Fruit fly (Drosophila melanogaster) whole organism, embryonic: ENCODE data around the gene CG14958.

ENCODE experiments used
- CG10209 ChIP-seq: fragments of 200-800 bp; sonication (Bioruptor generic); optimal IDR thresholded peaks from 3 replicates; lab custom pipeline; 2017; ENCODE audit warnings: missing biosample characterization, mild to moderate bottlenecking, missing genetic modification characterization, missing genetic modification reagents
- CG10321 ChIP-seq: fragments of 200-800 bp; sonication (Bioruptor generic); IDR thresholded peaks from 2 replicates; pipeline ENCODE4 v1.3.6; 2022; ENCODE audit warnings: missing biosample characterization, missing genetic modification characterization
- CG11504 ChIP-seq: fragments of 200-800 bp; sonication (Bioruptor generic); optimal IDR thresholded peaks from 3 replicates; lab custom pipeline; 2019; ENCODE audit warnings: missing biosample characterization, mild to moderate bottlenecking, missing genetic modification characterization, moderate library complexity
- CG11560 ChIP-seq: fragments of 200-800 bp; sonication (Bioruptor generic); IDR thresholded peaks from 3 replicates; pipeline ENCODE4 v1.3.6; 2022; ENCODE audit warnings: missing biosample characterization, missing genetic modification characterization
- CG12104 ChIP-seq: fragments of 200-800 bp; sonication (Bioruptor generic); optimal IDR thresholded peaks from 3 replicates; lab custom pipeline; 2016; ENCODE audit warnings: missing biosample characterization, missing genetic modification characterization
- CG13123 ChIP-seq: fragments of 200-800 bp; sonication (Bioruptor generic); optimal IDR thresholded peaks from 2 replicates; lab custom pipeline; 2016; ENCODE audit warnings: missing biosample characterization, missing genetic modification characterization
- CG13424 ChIP-seq: fragments of 200-800 bp; sonication (Bioruptor generic); optimal IDR thresholded peaks from 2 replicates; lab custom pipeline; 2019; ENCODE audit warnings: missing biosample characterization, mild to moderate bottlenecking, missing genetic modification characterization, moderate library complexity
- CG1603 ChIP-seq: fragments of 200-800 bp; sonication (Bioruptor generic); optimal IDR thresholded peaks from 2 replicates; lab custom pipeline; 2019; ENCODE audit warnings: missing biosample characterization, mild to moderate bottlenecking, missing genetic modification characterization, moderate library complexity
- CG16779 ChIP-seq: fragments of 200-800 bp; sonication (Bioruptor generic); IDR thresholded peaks from 2 replicates; pipeline ENCODE4 v1.3.6; 2022; ENCODE audit warnings: missing biosample characterization, missing genetic modification characterization
- CG17186 ChIP-seq: fragments of 200-800 bp; sonication (Bioruptor generic); optimal IDR thresholded peaks from 3 replicates; lab custom pipeline; 2017; ENCODE audit warnings: missing biosample characterization, missing genetic modification reagents, missing genetic modification characterization
- CG18011 ChIP-seq: fragments of 200-800 bp; sonication (Bioruptor generic); optimal IDR thresholded peaks from 2 replicates; lab custom pipeline; 2017; ENCODE audit warnings: missing biosample characterization, missing genetic modification characterization, mild to moderate bottlenecking, moderate library complexity, missing genotype
- CG2875 ChIP-seq: fragments of 200-800 bp; sonication (Bioruptor generic); optimal IDR thresholded peaks from 2 replicates; lab custom pipeline; 2017; ENCODE audit warnings: missing biosample characterization, mild to moderate bottlenecking, missing genetic modification characterization, missing genetic modification reagents
- CG3838 ChIP-seq: fragments of 200-800 bp; sonication (Bioruptor generic); optimal IDR thresholded peaks from 3 replicates; lab custom pipeline; 2016; ENCODE audit warnings: missing biosample characterization, missing genetic modification characterization
- CG6254 ChIP-seq: fragments of 200-800 bp; sonication (Bioruptor generic); optimal IDR thresholded peaks from 3 replicates; lab custom pipeline; 2017; ENCODE audit warnings: mild to moderate bottlenecking, missing biosample characterization, missing genetic modification reagents, missing genetic modification characterization
- CG6689 ChIP-seq: fragments of 200-800 bp; sonication (Bioruptor generic); IDR thresholded peaks from 2 replicates; pipeline ENCODE4 v1.3.6; 2022; ENCODE audit warnings: missing biosample characterization, missing genetic modification characterization
- CG6854 ChIP-seq: fragments of 200-800 bp; sonication (Bioruptor generic); optimal IDR thresholded peaks from 3 replicates; lab custom pipeline; 2017; ENCODE audit warnings: missing biosample characterization, mild to moderate bottlenecking, missing genetic modification characterization
- CG7987 ChIP-seq: fragments of 200-800 bp; sonication (Bioruptor generic); optimal IDR thresholded peaks from 2 replicates; lab custom pipeline; 2018; ENCODE audit warnings: missing biosample characterization, mild to moderate bottlenecking, missing genetic modification characterization, moderate library complexity
- CG8478 ChIP-seq: fragments of >200 bp; optimal IDR thresholded peaks from 2 replicates; lab custom pipeline; 2018
- CG8765 ChIP-seq: fragments of 200-800 bp; sonication (Bioruptor generic); IDR thresholded peaks from 2 replicates; pipeline ENCODE4 v1.3.6; 2022; ENCODE audit warnings: missing biosample characterization, missing genetic modification characterization
- Dbx ChIP-seq: fragments of 200-800 bp; sonication (Bioruptor generic); IDR thresholded peaks from 3 replicates; pipeline ENCODE4 v1.3.6; 2022; ENCODE audit warnings: missing biosample characterization, missing genetic modification characterization
- Dip2 ChIP-seq: fragments of 200-800 bp; sonication (Bioruptor generic); IDR thresholded peaks from 2 replicates; pipeline ENCODE4 v1.3.6; 2022; ENCODE audit warnings: missing biosample characterization, missing genetic modification characterization
- HLH54F ChIP-seq: fragments of 200-800 bp; sonication (Bioruptor generic); optimal IDR thresholded peaks from 3 replicates; lab custom pipeline; 2016; ENCODE audit warnings: missing biosample characterization, missing genetic modification characterization
- HLHmδ ChIP-seq: fragments of 200-800 bp; sonication (Bioruptor generic); optimal IDR thresholded peaks from 2 replicates; lab custom pipeline; 2018; ENCODE audit warnings: missing biosample characterization, mild to moderate bottlenecking, missing genetic modification characterization, moderate library complexity
- Hr51 ChIP-seq, 2 experiments: fragments of 200-800 bp; sonication (Bioruptor generic); optimal IDR thresholded peaks; 2 replicates in 1 of 2; 3 replicates in 1 of 2; lab custom pipeline; 2016 to 2018; ENCODE audit warnings: missing biosample characterization in 2 of 2, missing genetic modification characterization in 2 of 2, mild to moderate bottlenecking in 1 of 2, moderate library complexity in 1 of 2
- Kr ChIP-seq: fragments of 200-800 bp; sonication (Bioruptor generic); optimal IDR thresholded peaks from 2 replicates; lab custom pipeline; 2017; ENCODE audit warnings: missing biosample characterization, mild to moderate bottlenecking, missing genetic modification characterization
- Lpt ChIP-seq: fragments of >200 bp; optimal IDR thresholded peaks from 2 replicates; lab custom pipeline; 2018; ENCODE audit warnings: missing biosample characterization, missing genetic modification characterization
- MESR4 ChIP-seq: fragments of 200-800 bp; sonication (Bioruptor generic); optimal IDR thresholded peaks from 2 replicates; lab custom pipeline; 2018; ENCODE audit warnings: missing biosample characterization, mild to moderate bottlenecking, missing genetic modification characterization, moderate library complexity
- Oaz ChIP-seq: fragments of 200-800 bp; sonication (Bioruptor generic); IDR thresholded peaks from 2 replicates; pipeline ENCODE4 v1.3.6; 2022; ENCODE audit warnings: missing biosample characterization, missing genetic modification characterization
- Ptx1 ChIP-seq: fragments of 200-800 bp; sonication (Bioruptor generic); IDR thresholded peaks from 2 replicates; pipeline ENCODE4 v1.3.6; 2022; ENCODE audit warnings: missing biosample characterization, missing genetic modification characterization
- Six4 ChIP-seq: fragments of 200-800 bp; sonication (Bioruptor generic); optimal IDR thresholded peaks from 2 replicates; lab custom pipeline; 2016; ENCODE audit warnings: missing biosample characterization, missing genetic modification characterization
- Xrp1 ChIP-seq: fragments of 200-800 bp; sonication (Bioruptor generic); IDR thresholded peaks from 2 replicates; pipeline ENCODE4 v1.3.6; 2022; ENCODE audit warnings: missing biosample characterization, missing genetic modification characterization
- bab2 ChIP-seq: fragments of 200-800 bp; sonication (Bioruptor generic); optimal IDR thresholded peaks from 2 replicates; lab custom pipeline; 2016; ENCODE audit warnings: missing biosample characterization, missing genetic modification characterization
- chif ChIP-seq, 2 experiments: fragments of 200-800 bp; sonication (Bioruptor generic); optimal IDR thresholded peaks; 3 replicates each; lab custom pipeline; 2016; ENCODE audit warnings: missing biosample characterization in 2 of 2, missing genetic modification characterization in 2 of 2
- ems ChIP-seq: fragments of 200-800 bp; sonication (Bioruptor generic); optimal IDR thresholded peaks from 3 replicates; lab custom pipeline; 2016; ENCODE audit warnings: missing biosample characterization, missing genetic modification characterization
- ftz-f1 ChIP-seq: fragments of 200-800 bp; sonication (Bioruptor generic); optimal IDR thresholded peaks from 2 replicates; lab custom pipeline; 2016; ENCODE audit warnings: missing biosample characterization, missing genetic modification characterization
- gsb ChIP-seq: fragments of 200-800 bp; sonication (Bioruptor generic); IDR thresholded peaks from 2 replicates; pipeline ENCODE4 v1.3.6; 2022; ENCODE audit warnings: missing biosample characterization, missing genetic modification characterization
- hbn ChIP-seq: fragments of 200-800 bp; sonication (Bioruptor generic); IDR thresholded peaks from 2 replicates; pipeline ENCODE4 v1.3.6; 2022; ENCODE audit warnings: missing biosample characterization, missing genetic modification characterization; ENCODE audit not compliant: partially characterized antibody
- ind ChIP-seq: fragments of 200-800 bp; sonication (Bioruptor generic); optimal IDR thresholded peaks from 3 replicates; lab custom pipeline; 2016; ENCODE audit warnings: missing biosample characterization, missing genetic modification characterization
- knrl ChIP-seq: fragments of 200-800 bp; sonication (Bioruptor generic); IDR thresholded peaks from 3 replicates; pipeline ENCODE4 v1.3.6; 2022; ENCODE audit warnings: missing biosample characterization, missing genetic modification characterization; ENCODE audit not compliant: partially characterized antibody
- pfk ChIP-seq: fragments of 200-800 bp; sonication (Bioruptor generic); optimal IDR thresholded peaks from 2 replicates; lab custom pipeline; 2018; ENCODE audit warnings: missing biosample characterization, mild to moderate bottlenecking, missing genetic modification characterization, moderate library complexity
- pita ChIP-seq: fragments of 200-800 bp; sonication (Bioruptor generic); optimal IDR thresholded peaks from 2 replicates; lab custom pipeline; 2017; ENCODE audit warnings: missing biosample characterization, mild to moderate bottlenecking, missing genetic modification characterization
- psq ChIP-seq: fragments of 200-800 bp; sonication (Bioruptor generic); optimal IDR thresholded peaks from 2 replicates; lab custom pipeline; 2017; ENCODE audit warnings: missing biosample characterization, missing genetic modification characterization
- repo ChIP-seq: fragments of 200-800 bp; sonication (Bioruptor generic); optimal IDR thresholded peaks from 2 replicates; lab custom pipeline; 2016; ENCODE audit warnings: missing biosample characterization, missing genetic modification characterization
- seq ChIP-seq: fragments of 200-800 bp; sonication (Bioruptor generic); IDR thresholded peaks from 2 replicates; pipeline ENCODE4 v1.3.6; 2022; ENCODE audit warnings: missing biosample characterization, missing genetic modification characterization
- sim ChIP-seq: fragments of 200-800 bp; sonication (Bioruptor generic); IDR thresholded peaks from 2 replicates; pipeline ENCODE4 v1.3.6; 2022; ENCODE audit warnings: missing biosample characterization, missing genetic modification characterization
- stwl ChIP-seq: fragments of 200-800 bp; sonication (Bioruptor generic); optimal IDR thresholded peaks from 3 replicates; lab custom pipeline; 2018; ENCODE audit warnings: missing biosample characterization, mild to moderate bottlenecking, missing genetic modification characterization, moderate library complexity
- tio ChIP-seq: fragments of 200-800 bp; sonication (Bioruptor generic); optimal IDR thresholded peaks from 2 replicates; lab custom pipeline; 2017; ENCODE audit warnings: missing biosample characterization, missing genetic modification characterization, inconsistent platforms
- tll ChIP-seq, 2 experiments: fragments of 200-800 bp in 1 of 2; fragments of >200 bp in 1 of 2; sonication (Bioruptor generic) in 1 of 2; optimal IDR thresholded peaks; 2 replicates each; lab custom pipeline; 2017 to 2019; ENCODE audit warnings: missing biosample characterization in 2 of 2, missing genetic modification characterization in 2 of 2, mild to moderate bottlenecking in 1 of 2, moderate library complexity in 1 of 2
- zen ChIP-seq: fragments of 200-800 bp; sonication (Bioruptor generic); optimal IDR thresholded peaks from 3 replicates; lab custom pipeline; 2018; ENCODE audit warnings: missing biosample characterization, mild to moderate bottlenecking, missing genetic modification characterization, moderate library complexity

The CG14958 gene

DNA sequence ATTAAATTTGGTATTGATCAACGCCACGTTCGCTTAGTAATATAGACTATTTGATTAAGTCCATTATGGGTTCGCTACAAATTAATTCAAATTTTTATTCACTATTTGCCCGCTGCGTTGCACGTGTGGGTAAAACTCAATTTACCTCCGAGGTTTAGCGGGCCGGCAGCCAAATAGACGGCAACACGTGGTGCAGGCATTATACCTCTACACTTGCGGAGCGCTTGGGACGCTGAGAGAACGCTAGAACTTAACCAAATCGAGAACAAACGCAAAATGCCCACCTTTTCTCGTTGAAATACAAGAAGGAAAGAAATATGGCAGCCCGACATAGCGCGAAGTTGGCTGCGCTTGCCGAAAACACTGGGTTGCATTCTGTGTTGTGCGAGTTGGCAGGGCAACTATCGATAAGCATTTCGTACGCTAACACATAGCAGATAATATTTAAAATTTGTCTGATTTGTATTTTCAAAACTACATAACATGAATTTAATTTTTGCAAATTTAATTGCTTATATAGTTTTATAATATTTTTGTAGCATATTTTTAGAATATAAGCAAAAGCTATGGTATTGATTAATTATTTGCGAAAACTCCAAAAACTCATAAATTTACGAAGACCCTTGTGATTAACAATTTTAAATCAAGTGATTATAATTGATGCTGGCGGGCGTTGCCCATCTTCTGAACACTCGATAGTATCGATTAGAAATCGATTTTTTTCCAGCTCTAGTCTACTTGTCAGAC lies 33.0 kb downstream of the CG14958 start, which contains the start of the genes RpL28 and eIF1 (continued):
- TF ChIP-seq Kr (peak; percentile 88), CG10321 (GFP tag; lab: Robert Waterston, UW) (peak; percentile 73), CG13424 (tag; lab: Kevin White, UChicago) (peak; percentile 76), CG13123 (peak; percentile 100), zen (tag; lab: Kevin White, UChicago) (peak; percentile 88), CG6254 (GFP tag; lab: Kevin White, UChicago) (peak; percentile 76), MESR4 (GFP tag; lab: Kevin White, UChicago) (peak; percentile 98), CG12104 (GFP tag; lab: Kevin White, UChicago) (peak; percentile 96), HLH54F (GFP tag; lab: Kevin White, UChicago) (peak; percentile 92), CG6854 (GFP tag; lab: Kevin White, UChicago) (peak; percentile 77), CG1603 (tag; lab: Kevin White, UChicago) (peak; percentile 91), CG8478 (lab: Kevin White, UChicago) (no peak), sim (GFP tag; lab: Robert Waterston, UW) (peak; percentile 85), Lpt (GFP tag; lab: Kevin White, UChicago) (no peak), chif (GFP tag; optimal IDR thresholded peaks at IDR 0.05; lab: Kevin White, UChicago) (peak; percentile 84 to 91), Six4 (GFP tag; lab: Kevin White, UChicago) (peak; percentile 90), hbn (GFP tag; lab: Robert Waterston, UW) (peak; percentile 64), pita (GFP tag; lab: Kevin White, UChicago) (no peak), ftz-f1 (GFP tag; lab: Kevin White, UChicago) (peak; percentile 52), CG18011 (GFP tag; lab: Kevin White, UChicago) (peak; percentile 83), CG10209 (peak; percentile 95), pfk (GFP tag; lab: Kevin White, UChicago) (peak; percentile 81), stwl (tag; lab: Kevin White, UChicago) (peak; percentile 60), CG16779 (GFP tag; lab: Robert Waterston, UW) (peak; percentile 84), CG2875 (GFP tag; lab: Kevin White, UChicago) (peak; percentile 88), ems (GFP tag; lab: Kevin White, UChicago) (peak; percentile 85), CG11504 (tag; lab: Kevin White, UChicago) (no peak), CG8765 (peak; percentile 54), ind (GFP tag; lab: Kevin White, UChicago) (peak; percentile 80), Ptx1 (GFP tag; lab: Robert Waterston, UW) (peak; percentile 86), Dip2 (no peak), CG3838 (peak; percentile 84), CG7987 (peak; percentile 98), knrl (peak; percentile 82), psq (peak; percentile 70), CG11560 (peak; percentile 71; the same call in 2 of the 3 replicates), HLHmδ (GFP tag; lab: Kevin White, UChicago) (peak; percentile 99), CG17186 (GFP tag; lab: Kevin White, UChicago) (peak; percentile 92), bab2 (GFP tag; lab: Kevin White, UChicago) (peak; percentile 78), Dbx (GFP tag; lab: Robert Waterston, UW) (peak; percentile 90), Hr51 (GFP tag; optimal IDR thresholded peaks at IDR 0.05; lab: Kevin White, UChicago) (peak; percentile 45 to 93), gsb (GFP tag; lab: Robert Waterston, UW) (peak; percentile 56), tio (GFP tag; lab: Kevin White, UChicago) (no peak), repo (peak; percentile 92), tll (GFP tag; optimal IDR thresholded peaks at IDR 0.05; lab: Kevin White, UChicago) (peak in 1 of 2 experiments; percentile 42), Xrp1 (GFP tag; lab: Robert Waterston, UW) (peak; percentile 39; the same call in 1 of the 2 replicates), seq (GFP tag; lab: Robert Waterston, UW) (peak; percentile 61; the same call in 1 of the 2 replicates), Oaz (GFP tag; lab: Robert Waterston, UW) (peak; percentile 80), CG6689 (GFP tag; lab: Robert Waterston, UW) (peak; percentile 73)
